Worm (Caenorhabditis elegans): ENCODE data around the gene ZK177.3.

DNA sequence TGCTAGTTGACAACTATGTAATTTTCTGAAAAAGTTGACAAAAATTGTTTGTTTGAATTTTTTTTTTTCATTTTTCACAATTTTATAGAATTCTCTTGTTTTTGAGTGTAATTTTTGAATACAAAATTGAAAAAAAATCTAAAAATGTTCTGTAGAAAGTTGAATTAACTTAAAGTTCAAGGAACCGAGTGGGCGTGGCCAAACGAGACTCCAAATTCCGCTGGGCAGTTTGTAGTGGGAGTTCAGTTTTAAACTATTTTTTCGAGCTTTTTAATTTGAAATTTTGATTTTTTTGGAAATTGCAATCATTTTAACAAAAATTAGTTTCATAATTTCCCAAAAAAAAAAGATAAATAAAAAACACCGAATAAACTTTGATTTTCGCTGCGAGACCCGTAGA lies 21.4 kb downstream of the ZK177.3 start:
- TF ChIP-seq Y22D7AL.16 (tag; optimal IDR thresholded peaks at IDR 0.05), result no peak
- TF ChIP-seq ceh-30 (tag; optimal IDR thresholded peaks at IDR 0.05), result no peak
- TF ChIP-seq ets-4 (tag; optimal IDR thresholded peaks at IDR 0.05), result no peak
- TF ChIP-seq pag-3 (tag; optimal IDR thresholded peaks at IDR 0.05; ENCODE audit: borderline replicate concordance), result no peak
